Fruit fly (Drosophila melanogaster) whole organism, embryonic: Measurements from ENCODE around the gene EMC5.
A peak's percentile ranks its signal among the peaks of the same experiment; 100 is the strongest.

Experiments
- Abd-B ChIP-seq: fragments of 200-800 bp; sonication (Bioruptor generic); optimal IDR thresholded peaks from 2 replicates; lab custom pipeline; 2018; ENCODE audit warnings: missing biosample characterization, mild to moderate bottlenecking, missing genetic modification characterization, moderate library complexity
- Ada2b ChIP-seq: fragments of 200-800 bp; sonication (Bioruptor generic); IDR thresholded peaks from 2 replicates; pipeline ENCODE4 v1.3.6; 2022; ENCODE audit warnings: missing biosample characterization, missing genetic modification characterization
- Atf6 ChIP-seq: fragments of 200-800 bp; sonication (Bioruptor generic); IDR thresholded peaks from 2 replicates; pipeline ENCODE4 v1.3.6; 2022; ENCODE audit warnings: missing biosample characterization, missing genetic modification characterization
- B-H1 ChIP-seq: fragments of 200-800 bp; sonication (Bioruptor generic); IDR thresholded peaks from 3 replicates; pipeline ENCODE4 v1.3.6; 2022; ENCODE audit warnings: missing biosample characterization, missing genetic modification characterization
- Bdp1 ChIP-seq: fragments of 200-800 bp; sonication (Bioruptor generic); optimal IDR thresholded peaks from 3 replicates; lab custom pipeline; 2016; ENCODE audit warnings: missing biosample characterization, missing genetic modification characterization
- BtbVII ChIP-seq: fragments of 200-800 bp; sonication (Bioruptor generic); optimal IDR thresholded peaks from 3 replicates; lab custom pipeline; 2017; ENCODE audit warnings: missing biosample characterization, mild to moderate bottlenecking, missing genetic modification characterization
- CG11695 ChIP-seq: fragments of 200-800 bp; sonication (Bioruptor generic); IDR thresholded peaks from 3 replicates; pipeline ENCODE4 v1.3.6; 2022; ENCODE audit warnings: missing biosample characterization, missing genetic modification characterization
- CG11696 ChIP-seq: fragments of 200-800 bp; sonication (Bioruptor generic); IDR thresholded peaks from 2 replicates; pipeline ENCODE4 v1.3.6; 2022; ENCODE audit warnings: missing biosample characterization, missing genetic modification characterization
- CG12942 ChIP-seq: fragments of 200-800 bp; sonication (Bioruptor generic); optimal IDR thresholded peaks from 3 replicates; lab custom pipeline; 2016; ENCODE audit warnings: missing biosample characterization, missing genetic modification characterization
- CG13775 ChIP-seq: fragments of 200-800 bp; sonication (Bioruptor generic); optimal IDR thresholded peaks from 3 replicates; lab custom pipeline; 2017; ENCODE audit warnings: missing biosample characterization, mild to moderate bottlenecking, missing genetic modification characterization
- CG14050 ChIP-seq: fragments of 200-800 bp; sonication (Bioruptor generic); IDR thresholded peaks from 3 replicates; pipeline ENCODE4 v1.3.6; 2022; ENCODE audit warnings: missing biosample characterization, missing genetic modification characterization
- CG14441 ChIP-seq: fragments of 200-800 bp; sonication (Bioruptor generic); IDR thresholded peaks from 2 replicates; pipeline ENCODE4 v1.3.6; 2022; ENCODE audit warnings: missing biosample characterization, missing genetic modification characterization
- CG15269 ChIP-seq: fragments of 200-800 bp; sonication (Bioruptor generic); optimal IDR thresholded peaks from 2 replicates; lab custom pipeline; 2018; ENCODE audit warnings: missing biosample characterization, mild to moderate bottlenecking, missing genetic modification characterization, moderate library complexity
- CG15514 ChIP-seq: fragments of 200-800 bp; sonication (Bioruptor generic); optimal IDR thresholded peaks from 3 replicates; lab custom pipeline; 2017; ENCODE audit warnings: missing biosample characterization, missing genetic modification characterization, mild to moderate bottlenecking, moderate library complexity, missing genetic modification reagents
- CG17359 ChIP-seq: fragments of 200-800 bp; sonication (Bioruptor generic); optimal IDR thresholded peaks from 3 replicates; lab custom pipeline; 2018; ENCODE audit warnings: missing biosample characterization, mild to moderate bottlenecking, missing genetic modification characterization, moderate library complexity
- CG18599 ChIP-seq: fragments of 200-800 bp; sonication (Bioruptor generic); optimal IDR thresholded peaks from 3 replicates; lab custom pipeline; 2017; ENCODE audit warnings: missing biosample characterization, missing genetic modification characterization, mild to moderate bottlenecking, moderate library complexity, missing genetic modification reagents
- CG2116 ChIP-seq: fragments of 200-800 bp; sonication (Bioruptor generic); optimal IDR thresholded peaks from 3 replicates; lab custom pipeline; 2018; ENCODE audit warnings: missing biosample characterization, mild to moderate bottlenecking, missing genetic modification characterization
- CG32767 ChIP-seq: fragments of 200-800 bp; sonication (Bioruptor generic); IDR thresholded peaks from 2 replicates; pipeline ENCODE4 v1.3.6; 2022; ENCODE audit warnings: missing biosample characterization, missing genetic modification characterization
- CG34422 ChIP-seq: fragments of 200-800 bp; sonication (Bioruptor generic); IDR thresholded peaks from 3 replicates; pipeline ENCODE4 v1.3.6; 2022; ENCODE audit warnings: missing biosample characterization, missing genetic modification characterization
- CG3726 ChIP-seq: fragments of 200-800 bp; sonication (Bioruptor generic); IDR thresholded peaks from 3 replicates; pipeline ENCODE4, ENCODE4 v1.3.6; 2022; ENCODE audit warnings: missing biosample characterization, missing genetic modification characterization
- CG4730 ChIP-seq: fragments of 200-800 bp; sonication (Bioruptor generic); IDR thresholded peaks from 2 replicates; pipeline ENCODE4 v1.3.6; 2022; ENCODE audit warnings: missing biosample characterization, missing genetic modification characterization
- CG6683 ChIP-seq: fragments of 200-800 bp; sonication (Bioruptor generic); optimal IDR thresholded peaks from 2 replicates; lab custom pipeline; 2017; ENCODE audit warnings: missing biosample characterization, mild to moderate bottlenecking, missing genetic modification characterization, missing genetic modification reagents
- CG7372 ChIP-seq: fragments of 200-800 bp; sonication (Bioruptor generic); IDR thresholded peaks from 2 replicates; pipeline ENCODE4 v1.3.6; 2022; ENCODE audit warnings: missing biosample characterization, missing genetic modification characterization
- CG8290 ChIP-seq, 3 experiments: fragments of 200-800 bp; sonication (Bioruptor generic); optimal IDR thresholded peaks; 2 replicates each; lab custom pipeline; 2016 to 2019; ENCODE audit warnings: missing biosample characterization in 3 of 3, missing genetic modification characterization in 3 of 3, mild to moderate bottlenecking in 2 of 3, moderate library complexity in 1 of 3
- CG9817 ChIP-seq: fragments of 200-800 bp; sonication (Bioruptor generic); optimal IDR thresholded peaks from 2 replicates; lab custom pipeline; 2018; ENCODE audit warnings: missing biosample characterization, mild to moderate bottlenecking, missing genetic modification characterization, moderate library complexity
- Fer1 ChIP-seq: fragments of 200-800 bp; sonication (Bioruptor generic); optimal IDR thresholded peaks from 2 replicates; lab custom pipeline; 2017; ENCODE audit warnings: missing biosample characterization, mild to moderate bottlenecking, missing genetic modification characterization
- Fer3 ChIP-seq: fragments of 200-800 bp; sonication (Bioruptor generic); optimal IDR thresholded peaks from 2 replicates; lab custom pipeline; 2018; ENCODE audit warnings: missing biosample characterization, mild to moderate bottlenecking, missing genetic modification characterization, moderate library complexity
- HHEX ChIP-seq: fragments of 200-800 bp; sonication (Bioruptor generic); optimal IDR thresholded peaks from 3 replicates; lab custom pipeline; 2017; ENCODE audit warnings: missing biosample characterization, mild to moderate bottlenecking, missing genetic modification characterization, missing genetic modification reagents
- Kr ChIP-seq: fragments of 200-800 bp; sonication (Bioruptor generic); optimal IDR thresholded peaks from 2 replicates; lab custom pipeline; 2017; ENCODE audit warnings: missing biosample characterization, mild to moderate bottlenecking, missing genetic modification characterization
- MBD-R2 ChIP-seq: fragments of 200-800 bp; sonication (Bioruptor generic); IDR thresholded peaks from 2 replicates; pipeline ENCODE4 v1.3.6; 2022; ENCODE audit warnings: missing biosample characterization, missing genetic modification characterization
- Neu2 ChIP-seq: fragments of 200-800 bp; sonication (Bioruptor generic); optimal IDR thresholded peaks from 3 replicates; lab custom pipeline; 2016; ENCODE audit warnings: missing biosample characterization, missing genetic modification characterization, borderline replicate concordance
- NfI ChIP-seq: fragments of 200-800 bp; sonication (Bioruptor generic); optimal IDR thresholded peaks from 3 replicates; lab custom pipeline; 2018; ENCODE audit warnings: missing biosample characterization, mild to moderate bottlenecking, missing genetic modification characterization, moderate library complexity
- Rx ChIP-seq: fragments of 200-800 bp; sonication (Bioruptor generic); IDR thresholded peaks from 2 replicates; pipeline ENCODE4 v1.3.6; 2022; ENCODE audit warnings: missing biosample characterization, missing genetic modification characterization
- Vsx1 ChIP-seq: fragments of 200-800 bp; sonication (Bioruptor generic); optimal IDR thresholded peaks from 2 replicates; lab custom pipeline; 2017; ENCODE audit warnings: missing biosample characterization, mild to moderate bottlenecking, missing genetic modification characterization, missing genetic modification reagents
- corto ChIP-seq: fragments of 200-800 bp; sonication (Bioruptor generic); optimal IDR thresholded peaks from 2 replicates; lab custom pipeline; 2016; ENCODE audit warnings: missing biosample characterization, mild to moderate bottlenecking, missing genetic modification characterization, moderate library complexity
- crp ChIP-seq, 2 experiments: fragments of 200-800 bp; sonication (Bioruptor generic); optimal IDR thresholded peaks; 2 replicates in 1 of 2; 3 replicates in 1 of 2; lab custom pipeline; 2017; ENCODE audit warnings: missing biosample characterization in 2 of 2, missing genetic modification characterization in 2 of 2, mild to moderate bottlenecking in 1 of 2, moderate library complexity in 1 of 2
- danr ChIP-seq: fragments of 200-800 bp; sonication (Bioruptor generic); IDR thresholded peaks from 2 replicates; pipeline ENCODE4 v1.3.6; 2022; ENCODE audit warnings: missing biosample characterization, missing genetic modification characterization
- dpn ChIP-seq, 2 experiments: fragments of 200-800 bp; sonication (Bioruptor generic); optimal IDR thresholded peaks; 3 replicates each; lab custom pipeline; 2016; ENCODE audit warnings: missing biosample characterization in 2 of 2, missing genetic modification characterization in 2 of 2
- h ChIP-seq: fragments of >200 bp; optimal IDR thresholded peaks from 2 replicates; lab custom pipeline; 2017
- hkb ChIP-seq, 2 experiments: fragments of 200-800 bp in 1 of 2; fragments of >200 bp in 1 of 2; sonication (Bioruptor generic) in 1 of 2; IDR thresholded peaks in 1 of 2; optimal IDR thresholded peaks in 1 of 2; 2 replicates each; pipeline versions ENCODE4 v1.3.6 to Lab custom; 2017 to 2022; ENCODE audit warnings: missing biosample characterization in 1 of 2, missing genetic modification characterization in 1 of 2
- ken ChIP-seq: fragments of 200-800 bp; sonication (Bioruptor generic); IDR thresholded peaks from 3 replicates; pipeline ENCODE4 v1.3.6; 2022; ENCODE audit warnings: missing biosample characterization, missing genetic modification characterization
- lilli ChIP-seq: fragments of 200-800 bp; sonication (Bioruptor generic); optimal IDR thresholded peaks from 3 replicates; lab custom pipeline; 2016; ENCODE audit warnings: missing biosample characterization, missing genetic modification characterization
- mirr ChIP-seq: fragments of 200-800 bp; sonication (Bioruptor generic); optimal IDR thresholded peaks from 3 replicates; lab custom pipeline; 2018; ENCODE audit warnings: missing biosample characterization, mild to moderate bottlenecking, missing genetic modification characterization
- pita ChIP-seq: fragments of 200-800 bp; sonication (Bioruptor generic); optimal IDR thresholded peaks from 2 replicates; lab custom pipeline; 2017; ENCODE audit warnings: missing biosample characterization, mild to moderate bottlenecking, missing genetic modification characterization
- ranshi ChIP-seq: fragments of 200-800 bp; sonication (Bioruptor generic); IDR thresholded peaks from 2 replicates; pipeline ENCODE4 v1.3.6; 2022; ENCODE audit warnings: missing biosample characterization, missing genetic modification characterization
- row ChIP-seq: fragments of 200-800 bp; sonication (Bioruptor generic); IDR thresholded peaks from 3 replicates; pipeline ENCODE4 v1.3.6; 2022; ENCODE audit warnings: missing biosample characterization, missing genetic modification characterization
- slbo ChIP-seq: fragments of 200-800 bp; sonication (Bioruptor generic); IDR thresholded peaks from 2 replicates; pipeline ENCODE4 v1.3.6; 2022; ENCODE audit warnings: missing biosample characterization, missing genetic modification characterization
- tap ChIP-seq: fragments of 200-800 bp; optimal IDR thresholded peaks from 3 replicates; lab custom pipeline; 2019; ENCODE audit warnings: missing biosample characterization, mild to moderate bottlenecking, missing genetic modification characterization, moderate library complexity
- tll ChIP-seq, 2 experiments: fragments of 200-800 bp in 1 of 2; fragments of >200 bp in 1 of 2; sonication (Bioruptor generic) in 1 of 2; optimal IDR thresholded peaks; 2 replicates each; lab custom pipeline; 2017 to 2019; ENCODE audit warnings: missing biosample characterization in 2 of 2, missing genetic modification characterization in 2 of 2, mild to moderate bottlenecking in 1 of 2, moderate library complexity in 1 of 2
- vvl ChIP-seq: fragments of 200-800 bp; sonication (Bioruptor generic); IDR thresholded peaks from 2 replicates; pipeline ENCODE4 v1.3.6; 2022; ENCODE audit warnings: missing biosample characterization, missing genetic modification characterization

Gene EMC5

DNA sequence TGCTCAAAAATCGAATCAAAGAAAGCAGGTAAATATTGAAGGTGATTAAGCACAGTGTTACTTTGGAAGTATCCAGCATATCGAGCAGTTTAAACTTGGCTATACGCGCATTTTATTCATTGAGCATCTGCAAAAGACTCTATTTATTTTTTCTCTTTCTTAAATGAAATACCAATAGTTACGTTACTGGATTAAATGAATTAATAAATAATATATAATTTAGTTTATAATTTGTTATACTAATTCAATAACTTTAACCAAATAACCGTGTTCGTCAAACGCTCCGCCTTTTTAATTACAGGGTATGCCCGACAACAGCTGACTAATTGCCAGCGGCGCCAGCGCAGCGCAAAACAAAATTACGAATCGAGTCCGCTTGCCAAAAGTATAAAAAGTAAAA, 20.7 kb upstream of the EMC5 start (continued):
- TF ChIP-seq corto (GFP tag; lab: Kevin White, UChicago) (no peak), CG13775 (GFP tag; lab: Kevin White, UChicago) (peak; percentile 24), dpn (GFP tag; optimal IDR thresholded peaks at IDR 0.05; lab: Kevin White, UChicago) (no peak), lilli (GFP tag; lab: Kevin White, UChicago) (peak; percentile 5), danr (GFP tag; lab: Robert Waterston, UW) (peak; percentile 40; the same call in 1 of the 2 replicates), HHEX (peak; percentile 57), Atf6 (GFP tag; lab: Robert Waterston, UW) (peak; percentile 75), vvl (GFP tag; lab: Robert Waterston, UW) (peak; percentile 49), BtbVII (GFP tag; lab: Kevin White, UChicago) (peak; percentile 52), row (peak; percentile 69), tap (tag; lab: Kevin White, UChicago) (peak; percentile 52), CG4730 (0 out of 2 replicates have a peak, but pooled peaks have one; percentile 14), Ada2b (GFP tag; lab: Robert Waterston, UW) (peak; percentile 40; the same call in 1 of the 2 replicates), MBD-R2 (GFP tag; lab: Robert Waterston, UW) (peak; percentile 29; the same call in 1 of the 2 replicates), ranshi (GFP tag; lab: Robert Waterston, UW) (peak; percentile 45; the same call in 1 of the 2 replicates), Fer1 (peak; percentile 66), CG6683 (GFP tag; lab: Kevin White, UChicago) (peak; percentile 37), CG11695 (peak; percentile 68), CG34422 (GFP tag; lab: Robert Waterston, UW) (peak; percentile 19; the same call in 1 of the 3 replicates), CG17359 (tag; lab: Kevin White, UChicago) (peak; percentile 36), slbo (GFP tag; lab: Robert Waterston, UW) (peak; percentile 78), CG14441 (GFP tag; lab: Robert Waterston, UW) (peak; percentile 46; the same call in 1 of the 2 replicates), Neu2 (GFP tag; lab: Kevin White, UChicago) (no peak), CG7372 (peak; percentile 55), h (lab: Kevin White, UChicago) (no peak), CG3726 (GFP tag; lab: Robert Waterston, UW) (no peak), CG15269 (tag; lab: Kevin White, UChicago) (peak; percentile 65), B-H1 (GFP tag; lab: Robert Waterston, UW) (0 out of 3 replicates have a peak, but pooled peaks have one; percentile 20), CG11696 (peak; percentile 14; the same call in 1 of the 2 replicates), ken (0 out of 3 replicates have a peak, but pooled peaks have one; percentile 14), CG9817 (peak; percentile 51), CG15514 (GFP tag; lab: Kevin White, UChicago) (peak; percentile 22), hkb (optimal IDR thresholded peaks at IDR 0.05; lab: Kevin White, UChicago) (no peak), hkb (GFP tag; IDR thresholded peaks at IDR 0.05; lab: Robert Waterston, UW) (peak; percentile 48; the same call in 1 of the 2 replicates), tll (GFP tag; optimal IDR thresholded peaks at IDR 0.05; lab: Kevin White, UChicago) (no peak), CG18599 (GFP tag; lab: Kevin White, UChicago) (peak; percentile 86), crp (GFP tag; optimal IDR thresholded peaks at IDR 0.05; lab: Kevin White, UChicago) (peak in 1 of 2 experiments; percentile 16), NfI (GFP tag; lab: Kevin White, UChicago) (peak; percentile 37)

DNA sequence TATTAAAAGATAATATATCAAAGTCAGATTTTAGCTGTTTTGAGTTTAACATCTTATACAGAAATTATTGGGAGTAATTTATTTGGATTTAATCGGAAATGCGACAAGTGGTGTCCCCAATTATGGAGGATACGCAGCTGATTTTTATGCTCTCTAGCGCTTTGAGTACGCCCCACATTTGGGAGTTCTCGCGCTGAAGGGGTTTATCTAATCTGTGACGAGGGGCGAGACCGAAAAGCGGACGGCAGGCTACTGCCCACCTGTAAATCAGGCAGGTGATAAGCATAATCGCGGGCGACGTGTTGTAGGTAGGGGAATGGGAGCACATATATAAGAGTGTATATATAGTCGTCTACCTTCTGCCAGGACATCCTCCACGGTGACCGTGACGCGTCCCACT, 19.6 kb upstream of the EMC5 start:
- TF ChIP-seq CG32767 (GFP tag; lab: Robert Waterston, UW): no peak
- peak; percentile 46 for TF ChIP-seq Kr (GFP tag; lab: Kevin White, UChicago)
- TF ChIP-seq CG2116: no peak
- no peak for TF ChIP-seq Vsx1 (GFP tag; lab: Kevin White, UChicago)
- TF ChIP-seq pita (GFP tag; lab: Kevin White, UChicago): no peak
- TF ChIP-seq CG14050 (GFP tag; lab: Robert Waterston, UW): no peak
- TF ChIP-seq tll (GFP tag; optimal IDR thresholded peaks at IDR 0.05; lab: Kevin White, UChicago): no peak
- no peak for TF ChIP-seq dpn (GFP tag; optimal IDR thresholded peaks at IDR 0.05; lab: Kevin White, UChicago)
- TF ChIP-seq mirr: peak; percentile 12
- no peak for TF ChIP-seq CG8290 (GFP tag; optimal IDR thresholded peaks at IDR 0.05; lab: Kevin White, UChicago)
- peak in 1 of 2 experiments; percentile 28 for TF ChIP-seq CG8290 (tag; optimal IDR thresholded peaks at IDR 0.05; lab: Kevin White, UChicago)
- TF ChIP-seq Abd-B: no peak
- no peak for TF ChIP-seq Bdp1 (GFP tag; lab: Kevin White, UChicago)
- no peak for TF ChIP-seq Rx (GFP tag; lab: Robert Waterston, UW)
- TF ChIP-seq CG12942 (GFP tag; lab: Kevin White, UChicago): no peak
- no peak for TF ChIP-seq Fer3 (tag; lab: Kevin White, UChicago)
